Worm (Caenorhabditis elegans) whole organism, mixed stage, embryonic: ENCODE results near the gene ZC374.2.

ENCODE experiments used
- M03D4.4 ChIP-seq: sonication (generic microtip); optimal IDR thresholded peaks from 2 replicates; lab custom pipeline; 2017; ENCODE audit warnings: mild to moderate bottlenecking, missing genetic modification characterization, missing compliant biosample characterization
- bed-3 ChIP-seq: fragments of 200-800 bp; sonication (Bioruptor generic); optimal IDR thresholded peaks from 3 replicates; lab custom pipeline; 2018; ENCODE audit warnings: mild to moderate bottlenecking, missing genetic modification characterization, moderate library complexity, missing compliant biosample characterization
- blmp-1 ChIP-seq: fragments of 150-350 bp; optimal IDR thresholded peaks from 2 replicates; lab custom pipeline; 2014; ENCODE audit warnings: missing biosample characterization, missing genetic modification characterization
- ceh-39 ChIP-seq: fragments of 150-350 bp; optimal IDR thresholded peaks from 2 replicates; lab custom pipeline; 2014; ENCODE audit warnings: missing biosample characterization, missing genetic modification characterization
- ceh-43 ChIP-seq: fragments of 200-800 bp; sonication (Bioruptor generic); optimal IDR thresholded peaks from 2 replicates; lab custom pipeline; 2018; ENCODE audit warnings: mild to moderate bottlenecking, missing genetic modification characterization, moderate library complexity, missing compliant biosample characterization
- ceh-83 ChIP-seq: fragments of 200-800 bp; sonication (Bioruptor generic); optimal IDR thresholded peaks from 2 replicates; lab custom pipeline; 2018; ENCODE audit warnings: mild to moderate bottlenecking, missing genetic modification characterization, missing compliant biosample characterization
- ces-1 ChIP-seq: fragments of 150-350 bp; optimal IDR thresholded peaks from 2 replicates; lab custom pipeline; 2014; ENCODE audit warnings: missing biosample characterization, missing genetic modification reagents, missing genetic modification characterization
- drap-1 ChIP-seq: fragments of 200-800 bp; sonication (Bioruptor generic); optimal IDR thresholded peaks from 3 replicates; lab custom pipeline; 2018; ENCODE audit warnings: mild to moderate bottlenecking, missing genetic modification characterization, missing compliant biosample characterization
- elt-3 ChIP-seq: fragments of 150-350 bp; optimal IDR thresholded peaks from 2 replicates; lab custom pipeline; 2014; ENCODE audit warnings: missing biosample characterization, missing genetic modification characterization
- flh-1 ChIP-seq: fragments of 200-800 bp; sonication (Bioruptor generic); optimal IDR thresholded peaks from 2 replicates; lab custom pipeline; 2018; ENCODE audit warnings: mild to moderate bottlenecking, missing genetic modification characterization, moderate library complexity, missing compliant biosample characterization
- ham-2 ChIP-seq: fragments of 200-800 bp; sonication (Bioruptor generic); optimal IDR thresholded peaks from 2 replicates; lab custom pipeline; 2018; ENCODE audit warnings: mild to moderate bottlenecking, missing genetic modification characterization, missing compliant biosample characterization
- hlh-1 ChIP-seq: fragments of 150-350 bp; optimal IDR thresholded peaks from 2 replicates; lab custom pipeline; 2014; ENCODE audit warnings: missing biosample characterization, missing genetic modification reagents, missing genetic modification characterization
- lin-13 ChIP-seq: fragments of 150-350 bp; optimal IDR thresholded peaks from 2 replicates; lab custom pipeline; 2014; ENCODE audit warnings: missing biosample characterization, missing genetic modification characterization
- lin-32 ChIP-seq: fragments of 200-800 bp; sonication (Bioruptor generic); optimal IDR thresholded peaks from 2 replicates; lab custom pipeline; 2018; ENCODE audit warnings: mild to moderate bottlenecking, missing genetic modification characterization, missing compliant biosample characterization
- lsy-2 ChIP-seq: fragments of 150-350 bp; optimal IDR thresholded peaks from 2 replicates; lab custom pipeline; 2014; ENCODE audit warnings: missing biosample characterization, missing genetic modification characterization
- mab-5 ChIP-seq: fragments of 150-350 bp; optimal IDR thresholded peaks from 2 replicates; lab custom pipeline; 2014; ENCODE audit warnings: missing biosample characterization, missing genetic modification characterization
- mep-1 ChIP-seq: fragments of 150-350 bp; optimal IDR thresholded peaks from 2 replicates; lab custom pipeline; 2017; ENCODE audit warnings: missing biosample characterization, missing genetic modification reagents, missing genetic modification characterization, inconsistent platforms
- mls-2 ChIP-seq: sonication (generic microtip); optimal IDR thresholded peaks from 2 replicates; lab custom pipeline; 2016; ENCODE audit warnings: mild to moderate bottlenecking, missing genetic modification characterization, moderate library complexity, missing compliant biosample characterization
- nhr-12 ChIP-seq: fragments of 150-350 bp; optimal IDR thresholded peaks from 2 replicates; lab custom pipeline; 2014; ENCODE audit warnings: missing biosample characterization, missing genetic modification characterization
- nhr-237 ChIP-seq: fragments of 150-350 bp; optimal IDR thresholded peaks from 2 replicates; lab custom pipeline; 2014; ENCODE audit warnings: missing biosample characterization, missing genetic modification characterization
- nhr-28 ChIP-seq: fragments of 150-350 bp; optimal IDR thresholded peaks from 2 replicates; lab custom pipeline; 2014; ENCODE audit warnings: missing biosample characterization, missing genetic modification characterization
- pha-4 ChIP-seq: fragments of 150-350 bp; optimal IDR thresholded peaks from 2 replicates; lab custom pipeline; 2018; ENCODE audit warnings: missing biosample characterization, missing genetic modification reagents, missing genetic modification characterization
- sem-2 ChIP-seq: fragments of 200-800 bp; sonication (Bioruptor generic); optimal IDR thresholded peaks from 2 replicates; lab custom pipeline; 2018; ENCODE audit warnings: mild to moderate bottlenecking, missing genetic modification characterization, missing compliant biosample characterization
- snpc-4 ChIP-seq: fragments of 150-350 bp; optimal IDR thresholded peaks from 2 replicates; lab custom pipeline; 2014; ENCODE audit warnings: missing biosample characterization, missing genetic modification characterization
- sptf-1 ChIP-seq: sonication (generic microtip); optimal IDR thresholded peaks from 2 replicates; lab custom pipeline; 2017; ENCODE audit warnings: mild to moderate bottlenecking, missing genetic modification characterization, moderate library complexity, missing compliant biosample characterization
- tbx-8 ChIP-seq: fragments of 200-800 bp; sonication (Bioruptor generic); optimal IDR thresholded peaks from 2 replicates; lab custom pipeline; 2018; ENCODE audit warnings: mild to moderate bottlenecking, missing genetic modification characterization, moderate library complexity, missing compliant biosample characterization
- unc-120 ChIP-seq: sonication (generic microtip); optimal IDR thresholded peaks from 2 replicates; lab custom pipeline; 2017; ENCODE audit warnings: missing genetic modification characterization, missing compliant biosample characterization; ENCODE audit not compliant: poor library complexity, severe bottlenecking
- unc-39 ChIP-seq: fragments of 150-350 bp; optimal IDR thresholded peaks from 2 replicates; lab custom pipeline; 2014; ENCODE audit warnings: missing biosample characterization, missing genetic modification characterization
- unc-62 ChIP-seq: fragments of 150-350 bp; optimal IDR thresholded peaks from 2 replicates; lab custom pipeline; 2014; ENCODE audit warnings: missing biosample characterization, missing genetic modification reagents, missing genetic modification characterization
- zip-8 ChIP-seq: fragments of 150-350 bp; optimal IDR thresholded peaks from 2 replicates; lab custom pipeline; 2014; ENCODE audit warnings: missing biosample characterization, missing genetic modification characterization
- ztf-11 ChIP-seq: fragments of 150-350 bp; optimal IDR thresholded peaks from 2 replicates; lab custom pipeline; 2014; ENCODE audit warnings: missing biosample characterization, missing genetic modification characterization

Gene ZC374.2

DNA sequence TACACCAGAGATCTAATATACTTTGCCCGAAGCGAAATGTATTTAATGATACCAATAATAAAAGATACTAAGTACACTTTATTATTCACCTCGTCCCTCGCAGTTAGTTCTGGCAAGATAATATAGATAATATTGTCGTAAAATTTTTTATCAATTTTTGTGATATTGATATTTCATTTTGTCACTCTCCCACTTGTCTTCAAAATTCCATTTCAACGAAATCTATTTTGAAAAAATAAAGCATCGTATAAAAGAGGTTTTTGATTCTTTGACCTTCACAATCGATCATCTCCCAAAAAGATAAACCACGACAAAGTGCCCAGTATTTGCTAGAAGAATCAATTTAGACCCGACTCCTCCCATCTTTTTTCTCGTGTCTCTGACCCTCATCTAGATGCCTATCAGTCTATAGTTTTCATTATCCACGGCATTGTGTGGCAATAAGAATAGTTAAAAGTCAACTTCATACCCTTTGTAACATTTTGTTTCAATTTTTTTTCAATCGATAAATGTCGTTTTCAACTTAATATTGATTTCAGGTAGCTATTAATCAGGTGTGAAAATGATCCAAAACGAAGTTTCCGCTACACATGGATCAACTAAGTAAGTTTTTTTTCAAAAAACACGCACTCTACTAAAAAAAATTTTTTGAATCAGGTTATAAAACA lies 6.7 kb upstream of the ZC374.2 start, which contains the start of gene cbs-1:
TSS of gene cbs-1 (plus strand) at position 534 of the 668 bp plus-strand sequence.
- TF ChIP-seq lsy-2 (no peak), zip-8 (tag; lab: Kevin White, UChicago) (no peak), ces-1 (GFP tag; lab: Kevin White, UChicago) (no peak), bed-3 (no peak), hlh-1 (tag; lab: Kevin White, UChicago) (no peak), unc-62 (GFP tag; lab: Kevin White, UChicago) (no peak), ceh-39 (tag; lab: Kevin White, UChicago) (no peak), nhr-237 (tag; lab: Kevin White, UChicago) (no peak), lin-32 (GFP tag; lab: Kevin White, UChicago) (no peak), unc-120 (no peak), blmp-1 (tag; lab: Kevin White, UChicago) (no peak), nhr-28 (tag; lab: Kevin White, UChicago) (no peak), ztf-11 (tag; lab: Kevin White, UChicago) (no peak), unc-39 (tag; lab: Kevin White, UChicago) (no peak), sem-2 (GFP tag; lab: Kevin White, UChicago) (no peak), M03D4.4 (tag; lab: Kevin White, UChicago) (no peak)

DNA sequence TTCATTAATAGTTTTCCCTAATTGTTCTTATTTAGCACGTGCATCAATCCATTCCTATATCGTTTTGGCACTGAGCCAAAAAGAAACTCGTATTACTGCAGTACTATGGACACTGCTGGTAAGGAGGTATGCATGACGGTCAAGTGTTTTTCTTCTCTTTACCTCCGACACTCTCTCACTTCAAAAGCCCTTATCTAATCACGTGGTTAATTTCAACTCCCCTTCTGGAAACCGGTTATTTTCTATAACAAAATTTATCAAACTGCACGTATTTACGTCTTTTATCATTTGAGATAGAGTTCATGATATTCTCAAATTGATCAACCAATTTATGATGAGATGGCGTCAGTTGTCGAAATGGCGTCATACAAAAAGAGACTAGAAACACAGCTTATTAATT lies 4.4 kb upstream of the ZC374.2 start:
- no peak for TF ChIP-seq sptf-1 (tag; lab: Kevin White, UChicago)
- TF ChIP-seq ceh-43 = no peak
- TF ChIP-seq elt-3 (tag; lab: Kevin White, UChicago) = no peak
- no peak for TF ChIP-seq snpc-4
- no peak for TF ChIP-seq mls-2 (tag; lab: Kevin White, UChicago)
- TF ChIP-seq ceh-39 (tag; lab: Kevin White, UChicago) = no peak
- TF ChIP-seq tbx-8 = no peak
- no peak for TF ChIP-seq lin-32 (GFP tag; lab: Kevin White, UChicago)
- no peak for TF ChIP-seq unc-120
- no peak for TF ChIP-seq mab-5 (tag; lab: Kevin White, UChicago)
- no peak for TF ChIP-seq hlh-1 (tag; lab: Kevin White, UChicago)
- no peak for TF ChIP-seq zip-8 (tag; lab: Kevin White, UChicago)
- no peak for TF ChIP-seq ham-2 (GFP tag; lab: Kevin White, UChicago)
- no peak for TF ChIP-seq unc-62 (GFP tag; lab: Kevin White, UChicago)
- TF ChIP-seq drap-1 = no peak

DNA sequence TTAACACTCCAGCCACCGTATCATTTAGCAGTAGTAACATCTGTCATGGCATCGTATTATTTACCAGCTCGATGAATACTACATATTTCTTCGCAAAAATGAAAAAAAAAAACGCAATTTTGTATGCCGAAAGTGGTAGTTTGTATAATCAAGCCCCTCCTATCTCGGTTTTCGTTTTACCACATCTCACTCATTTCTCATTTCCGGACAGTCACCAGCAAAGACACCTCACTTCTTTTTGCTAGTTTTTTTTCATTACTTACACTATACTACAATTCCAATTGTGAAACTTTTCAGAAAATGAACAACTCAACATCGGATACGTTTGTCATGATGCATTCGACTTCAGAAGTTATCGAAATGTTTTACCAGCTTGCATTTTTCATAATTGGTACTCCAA lies 1.9 kb upstream of the ZC374.2 start, which contains the start of gene gnrr-3:
TSS of gene gnrr-3 (plus strand) at position 301 of the 400 bp plus-strand sequence.
- TF ChIP-seq unc-62 (GFP tag; lab: Kevin White, UChicago) (no peak), ceh-83 (GFP tag; lab: Kevin White, UChicago) (no peak), sem-2 (GFP tag; lab: Kevin White, UChicago) (no peak), bed-3 (no peak), nhr-237 (tag; lab: Kevin White, UChicago) (no peak), lin-32 (GFP tag; lab: Kevin White, UChicago) (no peak), drap-1 (no peak), elt-3 (tag; lab: Kevin White, UChicago) (no peak), lsy-2 (no peak), hlh-1 (tag; lab: Kevin White, UChicago) (no peak), ces-1 (GFP tag; lab: Kevin White, UChicago) (no peak), mep-1 (no peak), mls-2 (tag; lab: Kevin White, UChicago) (no peak), lin-13 (tag; lab: Kevin White, UChicago) (no peak), unc-39 (tag; lab: Kevin White, UChicago) (no peak), ceh-39 (tag; lab: Kevin White, UChicago) (no peak), sptf-1 (tag; lab: Kevin White, UChicago) (no peak)

DNA sequence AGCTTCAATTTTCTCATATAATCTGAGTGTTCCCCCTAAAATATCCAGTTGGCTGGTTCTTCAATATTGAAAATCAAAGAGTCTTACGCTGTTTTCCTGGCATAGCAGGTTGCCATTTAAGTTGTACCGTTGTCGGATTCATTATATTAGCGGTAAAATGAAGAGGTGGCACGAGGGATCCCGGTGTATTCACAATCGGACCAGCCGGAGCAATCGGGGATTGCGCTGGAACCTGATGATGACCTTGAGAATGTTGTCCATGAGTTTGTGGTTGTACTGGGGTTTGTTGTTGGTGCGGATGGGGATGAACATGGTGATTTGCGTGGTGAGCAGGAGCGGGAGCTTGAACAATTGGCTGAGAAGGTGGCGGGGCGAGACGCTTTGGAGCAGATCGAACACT lies 2.8 kb downstream of the ZC374.2 start:
- TF ChIP-seq sem-2 (GFP tag; lab: Kevin White, UChicago) (no peak), lsy-2 (no peak)

DNA sequence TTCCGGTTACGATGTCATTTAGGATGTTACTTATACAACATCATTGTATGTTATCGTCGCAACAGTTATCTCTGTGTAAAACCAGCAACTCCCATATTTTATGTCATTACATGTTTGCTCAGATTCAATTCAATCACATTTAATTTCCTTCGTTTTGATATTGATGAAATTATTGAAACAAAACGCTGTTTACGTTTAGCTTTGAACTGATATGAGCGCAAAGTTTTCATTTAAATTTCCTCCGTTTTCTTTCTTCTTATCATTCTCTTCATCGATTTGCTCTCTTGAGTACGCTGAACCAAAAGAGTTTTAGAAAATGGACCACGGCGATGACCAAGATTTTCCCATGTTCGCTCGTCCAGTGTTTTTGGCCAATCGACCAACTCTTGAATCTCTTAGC lies 16.4 kb downstream of the ZC374.2 start, which contains the start of gene sek-6:
TSS of gene sek-6 (plus strand) at position 315 of the 400 bp plus-strand sequence.
- no peak for TF ChIP-seq mep-1
- TF ChIP-seq blmp-1 (tag; lab: Kevin White, UChicago) = no peak
- no peak for TF ChIP-seq lin-13 (tag; lab: Kevin White, UChicago)
- TF ChIP-seq lin-32 (GFP tag; lab: Kevin White, UChicago) = no peak
- TF ChIP-seq ceh-83 (GFP tag; lab: Kevin White, UChicago) = no peak
- TF ChIP-seq sptf-1 (tag; lab: Kevin White, UChicago) = no peak
- no peak for TF ChIP-seq flh-1 (GFP tag; lab: Kevin White, UChicago)
- TF ChIP-seq pha-4 (tag; lab: Kevin White, UChicago) = no peak
- TF ChIP-seq nhr-12 (tag; lab: Kevin White, UChicago) = no peak
- no peak for TF ChIP-seq ceh-39 (tag; lab: Kevin White, UChicago)
- no peak for TF ChIP-seq mab-5 (tag; lab: Kevin White, UChicago)
- TF ChIP-seq elt-3 (tag; lab: Kevin White, UChicago) = no peak
- no peak for TF ChIP-seq ztf-11 (tag; lab: Kevin White, UChicago)
